Fruit fly (Drosophila melanogaster) whole organism, embryonic: ENCODE results near the gene scrib.

Source experiments
- Asciz ChIP-seq: fragments of 200-800 bp; sonication (Bioruptor generic); optimal IDR thresholded peaks from 2 replicates; lab custom pipeline; 2017; ENCODE audit warnings: missing biosample characterization, mild to moderate bottlenecking, missing genetic modification characterization, missing genetic modification reagents
- Awh ChIP-seq: fragments of 200-800 bp; sonication (Bioruptor generic); IDR thresholded peaks from 2 replicates; pipeline ENCODE4, ENCODE4 v1.3.6; 2022; ENCODE audit warnings: missing biosample characterization, missing genetic modification characterization
- Bteb2 ChIP-seq: fragments of 200-800 bp; sonication (Bioruptor generic); optimal IDR thresholded peaks from 2 replicates; lab custom pipeline; 2016; ENCODE audit warnings: missing biosample characterization, missing genetic modification characterization
- CG1024 ChIP-seq: fragments of 200-800 bp; sonication (Bioruptor generic); IDR thresholded peaks from 2 replicates; pipeline ENCODE4 v1.3.6; 2022; ENCODE audit warnings: missing biosample characterization, missing genetic modification characterization
- CG10267 ChIP-seq: fragments of 200-800 bp; sonication (Bioruptor generic); optimal IDR thresholded peaks from 2 replicates; lab custom pipeline; 2018; ENCODE audit warnings: missing biosample characterization, mild to moderate bottlenecking, missing genetic modification characterization, moderate library complexity
- CG11085 ChIP-seq: fragments of 200-800 bp; sonication (Bioruptor generic); IDR thresholded peaks from 2 replicates; pipeline ENCODE4 v1.3.6; 2022; ENCODE audit warnings: missing biosample characterization, missing genetic modification characterization
- CG11093 ChIP-seq: fragments of 200-800 bp; sonication (Bioruptor generic); IDR thresholded peaks from 3 replicates; pipeline ENCODE4 v1.3.6; 2022; ENCODE audit warnings: missing biosample characterization, missing genetic modification characterization
- CG11560 ChIP-seq: fragments of 200-800 bp; sonication (Bioruptor generic); IDR thresholded peaks from 3 replicates; pipeline ENCODE4 v1.3.6; 2022; ENCODE audit warnings: missing biosample characterization, missing genetic modification characterization
- CG12769 ChIP-seq: fragments of 200-800 bp; sonication (Bioruptor generic); optimal IDR thresholded peaks from 2 replicates; lab custom pipeline; 2019; ENCODE audit warnings: missing biosample characterization, mild to moderate bottlenecking, missing genetic modification characterization, moderate library complexity
- CG13775 ChIP-seq: fragments of 200-800 bp; sonication (Bioruptor generic); optimal IDR thresholded peaks from 3 replicates; lab custom pipeline; 2017; ENCODE audit warnings: missing biosample characterization, mild to moderate bottlenecking, missing genetic modification characterization
- CG1792 ChIP-seq: fragments of 200-800 bp; sonication (Bioruptor generic); optimal IDR thresholded peaks from 2 replicates; lab custom pipeline; 2016; ENCODE audit warnings: missing biosample characterization, missing genetic modification characterization
- CG2712 ChIP-seq: fragments of 200-800 bp; optimal IDR thresholded peaks from 3 replicates; lab custom pipeline; 2019; ENCODE audit warnings: missing biosample characterization, mild to moderate bottlenecking, missing genetic modification characterization, moderate library complexity
- CG31224 ChIP-seq: fragments of 200-800 bp; sonication (Bioruptor generic); IDR thresholded peaks from 2 replicates; pipeline ENCODE4 v1.3.6; 2022; ENCODE audit warnings: missing biosample characterization, missing genetic modification characterization
- CG3838 ChIP-seq: fragments of 200-800 bp; sonication (Bioruptor generic); optimal IDR thresholded peaks from 3 replicates; lab custom pipeline; 2016; ENCODE audit warnings: missing biosample characterization, missing genetic modification characterization
- CG3847 ChIP-seq: fragments of 200-800 bp; sonication (Bioruptor generic); IDR thresholded peaks from 2 replicates; pipeline ENCODE4 v1.3.6; 2022; ENCODE audit warnings: missing biosample characterization, missing genetic modification characterization
- CG4360 ChIP-seq: fragments of 200-800 bp; sonication (Bioruptor generic); IDR thresholded peaks from 2 replicates; pipeline ENCODE4 v1.3.6; 2022; ENCODE audit warnings: missing biosample characterization, missing genetic modification characterization
- CG4730 ChIP-seq: fragments of 200-800 bp; sonication (Bioruptor generic); IDR thresholded peaks from 2 replicates; pipeline ENCODE4 v1.3.6; 2022; ENCODE audit warnings: missing biosample characterization, missing genetic modification characterization
- CG7357 ChIP-seq: fragments of 200-800 bp; sonication (Bioruptor generic); IDR thresholded peaks from 3 replicates; pipeline ENCODE4 v1.3.6; 2022; ENCODE audit warnings: missing biosample characterization, missing genetic modification characterization
- CG7745 ChIP-seq: fragments of 200-800 bp; sonication (Bioruptor generic); optimal IDR thresholded peaks from 2 replicates; lab custom pipeline; 2018; ENCODE audit warnings: missing biosample characterization, mild to moderate bottlenecking, missing genetic modification characterization, moderate library complexity
- CG8290 ChIP-seq, 3 experiments: fragments of 200-800 bp; sonication (Bioruptor generic); optimal IDR thresholded peaks; 2 replicates each; lab custom pipeline; 2016 to 2019; ENCODE audit warnings: missing biosample characterization in 3 of 3, missing genetic modification characterization in 3 of 3, mild to moderate bottlenecking in 2 of 3, moderate library complexity in 1 of 3
- CG8765 ChIP-seq: fragments of 200-800 bp; sonication (Bioruptor generic); IDR thresholded peaks from 2 replicates; pipeline ENCODE4 v1.3.6; 2022; ENCODE audit warnings: missing biosample characterization, missing genetic modification characterization
- CG9727 ChIP-seq: fragments of 200-800 bp; sonication (Bioruptor generic); optimal IDR thresholded peaks from 3 replicates; lab custom pipeline; 2017; ENCODE audit warnings: missing biosample characterization, mild to moderate bottlenecking, missing genetic modification characterization
- CHES-1-like ChIP-seq: fragments of 200-800 bp; sonication (Bioruptor generic); optimal IDR thresholded peaks from 2 replicates; lab custom pipeline; 2016; ENCODE audit warnings: missing biosample characterization, missing genetic modification characterization
- Dbx ChIP-seq: fragments of 200-800 bp; sonication (Bioruptor generic); IDR thresholded peaks from 3 replicates; pipeline ENCODE4 v1.3.6; 2022; ENCODE audit warnings: missing biosample characterization, missing genetic modification characterization
- Dek ChIP-seq: fragments of 200-800 bp; sonication (Bioruptor generic); optimal IDR thresholded peaks from 3 replicates; lab custom pipeline; 2019; ENCODE audit warnings: missing biosample characterization, mild to moderate bottlenecking, missing genetic modification characterization, moderate library complexity
- Dip2 ChIP-seq: fragments of 200-800 bp; sonication (Bioruptor generic); IDR thresholded peaks from 2 replicates; pipeline ENCODE4 v1.3.6; 2022; ENCODE audit warnings: missing biosample characterization, missing genetic modification characterization
- E2f1 ChIP-seq: fragments of 200-800 bp; sonication (Bioruptor generic); IDR thresholded peaks from 2 replicates; pipeline ENCODE4 v1.3.6; 2022; ENCODE audit warnings: missing biosample characterization, missing genetic modification characterization
- H15 ChIP-seq: fragments of 200-800 bp; sonication (Bioruptor generic); IDR thresholded peaks from 3 replicates; pipeline ENCODE4 v1.3.6; 2022; ENCODE audit warnings: missing biosample characterization, missing genetic modification characterization
- HHEX ChIP-seq: fragments of 200-800 bp; sonication (Bioruptor generic); optimal IDR thresholded peaks from 3 replicates; lab custom pipeline; 2017; ENCODE audit warnings: missing biosample characterization, mild to moderate bottlenecking, missing genetic modification characterization, missing genetic modification reagents
- NK7.1 ChIP-seq: fragments of 200-800 bp; sonication (Bioruptor generic); optimal IDR thresholded peaks from 3 replicates; lab custom pipeline; 2016; ENCODE audit warnings: missing biosample characterization, missing genetic modification characterization
- Opbp ChIP-seq: fragments of 200-800 bp; sonication (Bioruptor generic); IDR thresholded peaks from 3 replicates; pipeline ENCODE4 v1.3.6; 2022; ENCODE audit warnings: missing biosample characterization, missing genetic modification characterization; ENCODE audit not compliant: partially characterized antibody
- Poxn ChIP-seq: fragments of 200-800 bp; sonication (Bioruptor generic); IDR thresholded peaks from 2 replicates; pipeline ENCODE4 v1.3.6; 2022; ENCODE audit warnings: missing biosample characterization, missing genetic modification characterization
- Ravus ChIP-seq: fragments of 200-800 bp; sonication (Bioruptor generic); IDR thresholded peaks from 2 replicates; pipeline ENCODE4 v1.3.6; 2022; ENCODE audit warnings: missing biosample characterization, missing genetic modification characterization
- Sox102F ChIP-seq: fragments of 200-800 bp; sonication (Bioruptor generic); optimal IDR thresholded peaks from 2 replicates; lab custom pipeline; 2018; ENCODE audit warnings: missing biosample characterization, mild to moderate bottlenecking, missing genetic modification characterization, moderate library complexity
- ato ChIP-seq: fragments of 200-800 bp; sonication (Bioruptor generic); IDR thresholded peaks from 2 replicates; pipeline ENCODE4 v1.3.6; 2022; ENCODE audit warnings: missing biosample characterization, missing genetic modification characterization; ENCODE audit not compliant: partially characterized antibody
- btn ChIP-seq: fragments of 200-800 bp; sonication (Bioruptor generic); optimal IDR thresholded peaks from 2 replicates; lab custom pipeline; 2016; ENCODE audit warnings: missing biosample characterization, missing genetic modification characterization
- crol ChIP-seq: fragments of 200-800 bp; sonication (Bioruptor generic); IDR thresholded peaks from 2 replicates; pipeline ENCODE4 v1.3.6; 2022; ENCODE audit warnings: missing biosample characterization, missing genetic modification characterization
- dmrt11E ChIP-seq: fragments of 200-800 bp; sonication (Bioruptor generic); optimal IDR thresholded peaks from 3 replicates; lab custom pipeline; 2018; ENCODE audit warnings: missing biosample characterization, mild to moderate bottlenecking, missing genetic modification characterization, moderate library complexity
- dpn ChIP-seq, 2 experiments: fragments of 200-800 bp; sonication (Bioruptor generic); optimal IDR thresholded peaks; 3 replicates each; lab custom pipeline; 2016; ENCODE audit warnings: missing biosample characterization in 2 of 2, missing genetic modification characterization in 2 of 2
- esg ChIP-seq: fragments of 200-800 bp; sonication (Bioruptor generic); conservative IDR thresholded peaks from 2 replicates; pipeline ENCODE4 v1.3.6; 2022; ENCODE audit warnings: missing biosample characterization, missing genetic modification characterization
- fu2 ChIP-seq: fragments of 200-800 bp; sonication (Bioruptor generic); optimal IDR thresholded peaks from 2 replicates; lab custom pipeline; 2016; ENCODE audit warnings: missing biosample characterization, missing genetic modification characterization
- jigr1 ChIP-seq: fragments of 200-800 bp; sonication (Bioruptor generic); IDR thresholded peaks from 3 replicates; pipeline ENCODE4 v1.3.6; 2022; ENCODE audit warnings: missing biosample characterization, missing genetic modification characterization
- kay ChIP-seq: fragments of 200-800 bp; sonication (Bioruptor generic); optimal IDR thresholded peaks from 2 replicates; lab custom pipeline; 2016; ENCODE audit warnings: missing biosample characterization, missing genetic modification characterization
- luna ChIP-seq: fragments of 200-800 bp; sonication (Bioruptor generic); optimal IDR thresholded peaks from 2 replicates; lab custom pipeline; 2016; ENCODE audit warnings: missing biosample characterization, missing genetic modification characterization
- nom ChIP-seq: fragments of 200-800 bp; sonication (Bioruptor generic); optimal IDR thresholded peaks from 2 replicates; lab custom pipeline; 2017; ENCODE audit warnings: missing biosample characterization, missing genetic modification characterization, mild to moderate bottlenecking, moderate library complexity, missing genetic modification reagents
- onecut ChIP-seq: fragments of 200-800 bp; sonication (Bioruptor generic); IDR thresholded peaks from 2 replicates; pipeline ENCODE4 v1.3.6; 2022; ENCODE audit warnings: missing biosample characterization, missing genetic modification characterization
- pb ChIP-seq: fragments of 200-800 bp; sonication (Bioruptor generic); optimal IDR thresholded peaks from 3 replicates; lab custom pipeline; 2016; ENCODE audit warnings: missing biosample characterization, missing genetic modification characterization
- pum ChIP-seq: fragments of 200-800 bp; sonication (Bioruptor generic); optimal IDR thresholded peaks from 2 replicates; lab custom pipeline; 2016; ENCODE audit warnings: missing biosample characterization, missing genetic modification characterization
- rib ChIP-seq: fragments of 200-800 bp; sonication (Bioruptor generic); IDR thresholded peaks from 2 replicates; pipeline ENCODE4 v1.3.6; 2022; ENCODE audit warnings: missing biosample characterization, missing genetic modification characterization
- stc ChIP-seq: fragments of 200-800 bp; sonication (Bioruptor generic); IDR thresholded peaks from 2 replicates; pipeline ENCODE4 v1.3.6; 2022; ENCODE audit warnings: missing biosample characterization, missing genetic modification characterization
- tx ChIP-seq: fragments of 200-800 bp; sonication (Bioruptor generic); optimal IDR thresholded peaks from 2 replicates; lab custom pipeline; 2016; ENCODE audit warnings: missing biosample characterization, missing genetic modification characterization
- vvl ChIP-seq: fragments of 200-800 bp; sonication (Bioruptor generic); IDR thresholded peaks from 2 replicates; pipeline ENCODE4 v1.3.6; 2022; ENCODE audit warnings: missing biosample characterization, missing genetic modification characterization

scrib gene

dm6 chr3R:26566816-26567215 lies 30.7 kb downstream of the scrib start (continued):
- TF ChIP-seq Sox102F (GFP tag; lab: Kevin White, UChicago) = no peak
- no peak for TF ChIP-seq nom
- no peak for TF ChIP-seq jigr1 (GFP tag; lab: Robert Waterston, UW)
- no peak for TF ChIP-seq CG4360 (GFP tag; lab: Robert Waterston, UW)
- TF ChIP-seq Dbx (GFP tag; lab: Robert Waterston, UW) = peak; percentile 60; the same call in 1 of the 3 replicates
- no peak for TF ChIP-seq HHEX (GFP tag; lab: Kevin White, UChicago)
- TF ChIP-seq CG13775 (GFP tag; lab: Kevin White, UChicago) = no peak
- no peak for TF ChIP-seq Ravus (GFP tag; lab: Robert Waterston, UW)
- TF ChIP-seq CG10267 = peak; percentile 16
- peak; percentile 71; the same call in 2 of the 3 replicates for TF ChIP-seq Opbp
- peak; percentile 65 for TF ChIP-seq CG8290 (GFP tag; optimal IDR thresholded peaks at IDR 0.05; lab: Kevin White, UChicago)
- TF ChIP-seq CG8290 (tag; optimal IDR thresholded peaks at IDR 0.05; lab: Kevin White, UChicago) = peak in 1 of 2 experiments; percentile 85
- no peak for TF ChIP-seq CG1792 (GFP tag; lab: Kevin White, UChicago)
- TF ChIP-seq kay = peak; percentile 31
- no peak for TF ChIP-seq Asciz (GFP tag; lab: Kevin White, UChicago)
- peak; percentile 33; the same call in 1 of the 2 replicates for TF ChIP-seq CG1024 (GFP tag; lab: Robert Waterston, UW)
- TF ChIP-seq CG3838 (GFP tag; lab: Kevin White, UChicago) = peak; percentile 59
- TF ChIP-seq NK7.1 (GFP tag; lab: Kevin White, UChicago) = no peak
- TF ChIP-seq Bteb2 (GFP tag; lab: Kevin White, UChicago) = no peak
- TF ChIP-seq Poxn (GFP tag; lab: Robert Waterston, UW) = no peak
- TF ChIP-seq CG11093 (GFP tag; lab: Robert Waterston, UW) = no peak
- 0 out of 2 replicates have a peak, but pooled peaks have one; percentile 35 for TF ChIP-seq rib
- TF ChIP-seq crol (GFP tag; lab: Robert Waterston, UW) = no peak
- TF ChIP-seq CG7745 (tag; lab: Kevin White, UChicago) = no peak
- TF ChIP-seq dmrt11E = no peak
- no peak for TF ChIP-seq CG8765 (GFP tag; lab: Robert Waterston, UW)
- peak; percentile 1 for TF ChIP-seq pb (GFP tag; lab: Kevin White, UChicago)
- peak; percentile 36 for TF ChIP-seq CG2712 (tag; lab: Kevin White, UChicago)
- no peak for TF ChIP-seq CG31224
- peak; percentile 19 to 28 for TF ChIP-seq dpn (GFP tag; optimal IDR thresholded peaks at IDR 0.05; lab: Kevin White, UChicago)
- TF ChIP-seq Dek (tag; lab: Kevin White, UChicago) = peak; percentile 52
- TF ChIP-seq CHES-1-like = peak; percentile 23
- 0 out of 3 replicates have a peak, but pooled peaks have one; percentile 51 for TF ChIP-seq H15 (GFP tag; lab: Robert Waterston, UW)
- TF ChIP-seq CG12769 (tag; lab: Kevin White, UChicago) = peak; percentile 63
- no peak for TF ChIP-seq esg (GFP tag; lab: Robert Waterston, UW)
- TF ChIP-seq CG3847 (GFP tag; lab: Robert Waterston, UW) = peak; percentile 48
- no peak for TF ChIP-seq onecut (GFP tag; lab: Robert Waterston, UW)
- TF ChIP-seq CG11085 (GFP tag; lab: Robert Waterston, UW) = no peak
- TF ChIP-seq ato (GFP tag; lab: Robert Waterston, UW) = no peak
- no peak for TF ChIP-seq CG7357 (GFP tag; lab: Robert Waterston, UW)
- TF ChIP-seq CG9727 = no peak
- TF ChIP-seq fu2 (GFP tag; lab: Kevin White, UChicago) = no peak
- no peak for TF ChIP-seq E2f1 (GFP tag; lab: Robert Waterston, UW)
- TF ChIP-seq Dip2 (GFP tag; lab: Robert Waterston, UW) = no peak
- TF ChIP-seq CG4730 (GFP tag; lab: Robert Waterston, UW) = no peak
- TF ChIP-seq tx (GFP tag; lab: Kevin White, UChicago) = peak; percentile 10
- TF ChIP-seq Awh (GFP tag; lab: Robert Waterston, UW) = no peak
- TF ChIP-seq vvl (GFP tag; lab: Robert Waterston, UW) = 0 out of 2 replicates have a peak, but pooled peaks have one; percentile 17
- TF ChIP-seq btn = no peak
- TF ChIP-seq luna (GFP tag; lab: Kevin White, UChicago) = no peak
- peak; percentile 5 for TF ChIP-seq pum
- peak; percentile 28; the same call in 1 of the 3 replicates for TF ChIP-seq CG11560
- peak; percentile 42; the same call in 1 of the 2 replicates for TF ChIP-seq stc (GFP tag; lab: Robert Waterston, UW)
